Fruit fly (Drosophila melanogaster): ENCODE data around the gene primo-2.

DNA sequence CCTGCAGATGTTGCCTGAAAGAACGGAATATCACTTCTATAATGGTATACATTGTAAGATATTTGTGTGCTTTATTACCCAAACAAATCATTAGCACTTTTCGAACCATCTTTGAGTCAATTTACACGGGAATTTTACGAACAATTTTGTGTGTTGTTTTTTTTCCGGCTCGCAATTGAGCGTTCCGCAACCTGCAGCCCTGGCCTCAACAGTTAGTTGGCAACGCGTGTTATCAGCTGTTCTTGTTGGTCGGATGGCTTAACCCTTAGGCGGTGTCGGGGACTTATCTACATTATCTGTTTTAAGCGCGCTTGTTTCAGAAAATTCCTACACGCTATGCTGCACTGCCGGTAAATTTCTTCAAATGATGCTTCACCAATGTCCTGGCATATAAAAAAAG, 990 bp downstream of the primo-2 start:
- TF ChIP-seq sens-2 (GFP tag; IDR thresholded peaks at IDR 0.05) (no peak), z (GFP tag; IDR thresholded peaks at IDR 0.05) (no peak), odd (GFP tag; optimal IDR thresholded peaks at IDR 0.05) (no peak), shn (GFP tag; optimal IDR thresholded peaks at IDR 0.05) (no peak), ERR (GFP tag; optimal IDR thresholded peaks at IDR 0.05) (peak; percentile 12), chm (GFP tag; IDR thresholded peaks at IDR 0.05) (0 out of 2 replicates have a peak, but pooled peaks have one; percentile 37), Neu2 (GFP tag; optimal IDR thresholded peaks at IDR 0.05; ENCODE audit: borderline replicate concordance) (no peak), CG31388 (GFP tag; optimal IDR thresholded peaks at IDR 0.05) (no peak), CG7271 (tag; optimal IDR thresholded peaks at IDR 0.05) (no peak), run (tag; optimal IDR thresholded peaks at IDR 0.05) (no peak)

All from whole organism, embryonic.